Worm (Caenorhabditis elegans): ENCODE results near the gene K12H4.3.

ce11 chrIII:8022077-8022476 lies 23.8 kb upstream of the K12H4.3 start, which contains the start of gene F44B9.2:
- TF ChIP-seq unc-130 (GFP tag; optimal IDR thresholded peaks at IDR 0.05) (no peak), snpc-1.1 (tag; optimal IDR thresholded peaks at IDR 0.05; ENCODE audit: insufficient read depth) (no peak), athp-1 (tag; optimal IDR thresholded peaks at IDR 0.05) (no peak), Y67H2A.10 (GFP tag; conservative IDR thresholded peaks at IDR 0.05) (no peak), F10E7.11 (tag; optimal IDR thresholded peaks at IDR 0.05) (no peak), F57A8.1 (GFP tag; optimal IDR thresholded peaks at IDR 0.05) (no peak)
